Worm (Caenorhabditis elegans): Measurements from ENCODE around the gene C45B2.1.

Gene C45B2.1

DNA sequence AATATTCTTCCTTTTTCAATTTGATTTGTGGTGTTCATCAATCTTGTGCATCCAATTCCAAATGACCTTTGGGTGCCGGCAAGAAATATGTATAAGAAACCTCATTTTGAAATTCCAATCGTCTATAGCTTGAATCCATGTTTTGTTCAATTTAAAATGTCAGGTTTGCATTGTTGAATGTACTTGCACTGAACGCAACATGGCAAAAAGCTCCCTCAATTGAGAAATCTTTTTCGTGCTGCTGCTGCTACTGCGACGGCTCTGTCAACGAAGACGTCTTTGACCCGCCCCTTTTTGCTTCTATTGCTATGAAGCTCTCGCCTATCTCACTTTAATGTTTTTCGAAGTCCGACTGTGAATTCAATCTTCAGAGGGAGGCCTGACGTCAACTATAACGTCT lies 10.7 kb upstream of the C45B2.1 start, which contains the start of gene lgc-58:
Gene lgc-58, plus strand, starts transcription at position 301 of the 400 bp plus-strand sequence.
- TF ChIP-seq unc-55 (GFP tag; optimal IDR thresholded peaks at IDR 0.05) (no peak), ceh-31 (tag; optimal IDR thresholded peaks at IDR 0.05) (no peak), ceh-45 (GFP tag; IDR thresholded peaks at IDR 0.05) (no peak), ama-1 (optimal IDR thresholded peaks at IDR 0.05) (no peak), sox-2 (GFP tag; IDR thresholded peaks at IDR 0.05) (no peak), ceh-34 (tag; optimal IDR thresholded peaks at IDR 0.05) (no peak), ceh-9 (tag; optimal IDR thresholded peaks at IDR 0.05) (no peak), pat-9 (tag; optimal IDR thresholded peaks at IDR 0.05) (no peak), hlh-8 (tag; optimal IDR thresholded peaks at IDR 0.05) (no peak), ztf-16 (tag; optimal IDR thresholded peaks at IDR 0.05) (no peak), nhr-11 (tag; optimal IDR thresholded peaks at IDR 0.05) (no peak), hlh-13 (GFP tag; optimal IDR thresholded peaks at IDR 0.05) (no peak), unc-3 (GFP tag; conservative IDR thresholded peaks at IDR 0.05) (no peak), unc-3 (tag; optimal IDR thresholded peaks at IDR 0.05) (no peak), madf-2 (tag; optimal IDR thresholded peaks at IDR 0.05) (no peak)

DNA sequence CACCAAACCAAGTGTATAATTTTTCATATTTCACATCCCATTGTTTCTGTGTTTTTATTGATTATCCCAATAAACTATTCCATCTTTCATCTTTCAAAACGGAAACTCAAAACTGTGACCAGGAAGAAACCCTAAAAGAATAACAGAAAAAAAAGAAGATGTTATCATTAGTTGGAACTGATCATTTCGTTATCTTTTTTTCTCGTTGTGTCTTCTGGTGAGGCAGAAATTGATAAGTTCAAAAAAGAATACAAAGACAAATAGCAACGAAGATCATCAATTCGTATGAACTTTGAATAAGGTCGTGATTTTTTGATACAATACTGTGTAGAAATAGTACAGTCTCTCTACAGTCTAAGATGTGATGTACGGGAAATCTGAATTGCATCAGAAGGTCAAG lies 4.1 kb upstream of the C45B2.1 start:
- peak; percentile 28 for TF ChIP-seq elt-2 (tag; optimal IDR thresholded peaks at IDR 0.05)
- no peak for TF ChIP-seq npax-4 (tag; optimal IDR thresholded peaks at IDR 0.05)

DNA sequence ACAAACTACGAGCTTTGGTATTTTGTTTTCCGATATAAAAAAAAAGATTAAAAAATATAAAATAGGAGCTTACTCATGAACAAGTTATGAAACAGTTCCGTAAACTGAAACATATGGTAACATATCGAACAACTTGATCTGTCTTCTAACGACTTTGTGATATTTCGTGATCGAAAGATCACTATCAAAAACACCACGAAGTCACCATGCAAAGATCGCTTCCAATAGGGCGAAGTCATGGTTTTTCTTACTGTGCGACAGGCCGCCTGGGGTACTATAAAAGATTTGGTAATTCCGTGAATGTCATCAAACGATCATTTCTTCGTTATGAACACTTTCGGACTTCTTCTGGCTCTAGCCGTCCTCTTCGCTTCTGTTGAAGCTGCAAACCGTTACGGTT lies 3.3 kb upstream of the C45B2.1 start, which contains the start of gene C45B2.3:
Gene C45B2.3, plus strand, starts transcription at position 301 of the 400 bp plus-strand sequence.
- TF ChIP-seq ets-4 (tag; optimal IDR thresholded peaks at IDR 0.05), result no peak

DNA sequence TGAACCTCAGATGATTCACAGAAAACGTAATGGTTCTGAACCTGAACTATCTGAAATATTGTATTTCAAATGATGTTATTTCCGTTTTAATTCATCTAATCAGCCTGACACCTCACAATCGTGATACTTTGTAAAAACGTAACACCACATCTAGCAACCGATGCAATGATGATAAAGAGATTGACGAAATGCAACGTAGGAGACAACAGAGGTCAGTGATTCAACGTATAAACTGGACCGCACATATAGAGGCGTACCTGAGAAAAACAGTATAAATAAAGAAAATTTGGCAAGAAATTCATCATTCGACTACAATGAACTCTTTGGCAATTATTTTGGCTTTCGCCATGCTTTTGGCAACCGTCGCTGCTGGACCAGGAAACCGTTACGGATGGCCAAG lies 1.5 kb upstream of the C45B2.1 start, which contains the start of gene C45B2.2:
Gene C45B2.2, plus strand, starts transcription at position 301 of the 400 bp plus-strand sequence.
- TF ChIP-seq fkh-10 (GFP tag; optimal IDR thresholded peaks at IDR 0.05) (no peak), ceh-18 (tag; optimal IDR thresholded peaks at IDR 0.05) (no peak), npax-4 (tag; optimal IDR thresholded peaks at IDR 0.05) (no peak), nhr-232 (tag; optimal IDR thresholded peaks at IDR 0.05) (no peak), che-1 (tag; optimal IDR thresholded peaks at IDR 0.05) (no peak), ceh-30 (tag; optimal IDR thresholded peaks at IDR 0.05) (no peak), pqm-1 (tag; optimal IDR thresholded peaks at IDR 0.05) (no peak)

DNA sequence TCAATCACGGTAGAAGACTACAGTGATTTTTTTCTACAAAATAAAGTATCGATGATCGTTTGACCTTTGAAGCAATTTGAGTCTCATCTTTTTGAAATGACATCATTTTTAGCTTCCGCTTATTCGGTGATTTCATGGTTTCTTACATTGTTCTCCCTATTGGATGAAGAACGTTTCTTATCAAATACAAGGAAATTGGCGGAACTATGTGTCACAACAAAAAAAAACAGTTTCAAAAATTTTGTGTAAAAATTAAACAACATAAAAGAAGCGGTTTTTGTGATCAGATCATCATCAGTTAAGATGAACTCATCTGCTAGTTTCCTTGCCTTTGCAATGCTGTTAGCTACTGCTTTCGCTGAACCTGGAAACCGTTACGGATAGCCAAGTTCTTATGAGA lies 1.8 kb downstream of the C45B2.1 start, which contains the start of gene C45B2.8:
Gene C45B2.8, plus strand, starts transcription at position 301 of the 400 bp plus-strand sequence.
- TF ChIP-seq F13H6.1 (tag; optimal IDR thresholded peaks at IDR 0.05) (no peak), unc-3 (GFP tag; conservative IDR thresholded peaks at IDR 0.05) (no peak), unc-3 (tag; optimal IDR thresholded peaks at IDR 0.05) (no peak), elt-4 (tag; optimal IDR thresholded peaks at IDR 0.05) (no peak), rnt-1 (tag; optimal IDR thresholded peaks at IDR 0.05) (no peak), hlh-8 (tag; optimal IDR thresholded peaks at IDR 0.05) (no peak), K09A11.1 (tag; optimal IDR thresholded peaks at IDR 0.05; ENCODE audit: insufficient read depth) (no peak), hlh-15 (tag; optimal IDR thresholded peaks at IDR 0.05) (no peak), dve-1 (tag; optimal IDR thresholded peaks at IDR 0.05) (no peak), ama-1 (optimal IDR thresholded peaks at IDR 0.05) (no peak), dmd-4 (tag; optimal IDR thresholded peaks at IDR 0.05; ENCODE audit: borderline replicate concordance) (no peak)

DNA sequence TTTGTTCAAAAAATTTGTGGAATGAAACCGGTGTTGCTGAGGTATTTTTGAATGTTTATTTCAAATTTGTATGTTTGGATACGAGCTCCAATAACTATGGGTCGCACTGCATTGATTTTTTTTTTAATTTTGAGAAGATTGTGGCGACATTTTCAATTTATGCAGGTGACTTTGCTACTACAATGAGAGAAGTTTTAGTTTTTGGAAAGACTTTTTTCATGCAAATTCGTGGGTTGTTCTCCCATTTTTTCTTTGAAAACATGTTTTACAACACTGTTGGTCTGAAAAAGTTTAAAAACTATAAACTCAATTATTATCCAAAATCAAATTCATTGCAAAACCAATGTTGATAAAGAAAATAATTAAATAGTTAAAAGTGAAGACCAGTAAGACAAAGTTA lies 2.8 kb downstream of the C45B2.1 start:
- TF ChIP-seq pqm-1 (tag; optimal IDR thresholded peaks at IDR 0.05), result no peak
- TF ChIP-seq C38D4.7 (GFP tag; optimal IDR thresholded peaks at IDR 0.05), result no peak
- no peak for TF ChIP-seq hlh-8 (tag; optimal IDR thresholded peaks at IDR 0.05)
- no peak for TF ChIP-seq pha-2 (tag; optimal IDR thresholded peaks at IDR 0.05)
- TF ChIP-seq ama-1 (optimal IDR thresholded peaks at IDR 0.05), result no peak
- TF ChIP-seq ceh-22 (tag; optimal IDR thresholded peaks at IDR 0.05), result no peak
- TF ChIP-seq nhr-232 (tag; optimal IDR thresholded peaks at IDR 0.05), result no peak
- TF ChIP-seq pag-3 (tag; optimal IDR thresholded peaks at IDR 0.05; ENCODE audit: borderline replicate concordance), result no peak
- no peak for TF ChIP-seq T23F11.4 (GFP tag; optimal IDR thresholded peaks at IDR 0.05)
- TF ChIP-seq lim-6 (tag; optimal IDR thresholded peaks at IDR 0.05), result no peak
- TF ChIP-seq ceh-6 (GFP tag; optimal IDR thresholded peaks at IDR 0.05), result no peak
- no peak for TF ChIP-seq fkh-10 (GFP tag; optimal IDR thresholded peaks at IDR 0.05)
- TF ChIP-seq pat-9 (tag; optimal IDR thresholded peaks at IDR 0.05), result no peak

Measured in whole organism, late embryonic.